Worm (Caenorhabditis elegans): ENCODE results near the gene F58E6.8.

DNA sequence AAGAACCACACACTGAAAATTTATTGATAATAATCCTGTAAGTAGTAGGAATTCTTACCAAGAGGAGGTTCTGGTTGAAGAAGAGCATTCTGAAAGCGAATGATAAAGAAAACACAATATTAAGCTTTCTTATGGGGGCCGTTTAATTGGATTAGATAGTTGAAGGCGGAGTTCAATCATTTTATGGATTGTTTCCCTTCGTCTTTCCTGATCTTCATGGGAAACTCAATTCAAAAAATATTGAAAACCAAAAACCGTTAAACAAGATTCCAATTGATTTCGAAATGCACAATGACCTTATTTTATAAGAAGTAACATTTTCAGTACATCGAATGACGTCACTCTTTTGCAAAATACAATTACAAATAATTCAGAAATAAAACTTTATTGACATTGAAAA is 43.5 kb upstream of the F58E6.8 start, which contains the start of gene F46B6.13:
- TF ChIP-seq tra-4 (tag; optimal IDR thresholded peaks at IDR 0.05) (no peak), ama-1 (optimal IDR thresholded peaks at IDR 0.05) (no peak), ceh-13 (GFP tag; optimal IDR thresholded peaks at IDR 0.05) (no peak)

All from whole organism, early embryonic.